Worm (Caenorhabditis elegans): Measurements from ENCODE around the gene F35H8.4.

DNA sequence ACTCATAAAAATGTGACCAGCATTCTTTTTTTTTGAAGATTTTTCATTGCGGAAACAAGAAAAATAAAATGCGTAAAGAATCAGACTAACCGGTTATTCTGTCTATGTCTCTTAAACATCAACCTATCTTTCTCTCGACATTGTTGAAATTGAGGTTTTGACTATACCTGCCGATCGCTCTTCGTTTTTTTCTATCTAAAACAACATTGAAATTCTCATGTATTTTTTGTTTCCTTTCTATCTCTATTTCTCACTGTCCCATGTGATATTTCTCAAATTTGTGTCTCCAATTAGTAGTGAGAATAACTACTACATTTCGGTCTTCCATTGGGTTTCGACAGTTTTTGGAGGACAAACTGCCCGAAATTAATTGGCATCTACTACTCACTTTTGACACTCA lies 1.1 kb upstream of the F35H8.4 start:
- TF ChIP-seq him-1 (tag; optimal IDR thresholded peaks at IDR 0.05) (no peak), dao-5 (tag; optimal IDR thresholded peaks at IDR 0.05) (no peak), W03F9.2 (tag; optimal IDR thresholded peaks at IDR 0.05) (no peak)

Data from whole organism, L4/young adult.